Worm (Caenorhabditis elegans) whole organism, L2 larva: Measurements from ENCODE around the gene tkr-3.

Experiments
- F13H6.1 ChIP-seq: sonication (generic microtip); optimal IDR thresholded peaks from 2 replicates; lab custom pipeline; 2016; ENCODE audit warnings: missing genetic modification characterization, missing compliant biosample characterization
- R02D3.7 ChIP-seq: fragments of 150-350 bp; optimal IDR thresholded peaks from 2 replicates; lab custom pipeline; 2014; ENCODE audit warnings: missing biosample characterization, missing genetic modification characterization
- Y55F3AM.14 ChIP-seq: fragments of 200-800 bp; sonication (Bioruptor generic); optimal IDR thresholded peaks from 2 replicates; lab custom pipeline; 2018; ENCODE audit warnings: mild to moderate bottlenecking, missing genetic modification characterization, missing compliant biosample characterization
- aly-2 ChIP-seq: fragments of 150-350 bp; optimal IDR thresholded peaks from 2 replicates; lab custom pipeline; 2014; ENCODE audit warnings: missing biosample characterization, missing genetic modification characterization
- ama-1 ChIP-seq: fragments of 150-350 bp; optimal IDR thresholded peaks from 2 replicates; lab custom pipeline; 2018; ENCODE audit warnings: inconsistent platforms
- crh-2 ChIP-seq: sonication (generic microtip); optimal IDR thresholded peaks from 2 replicates; lab custom pipeline; 2017; ENCODE audit warnings: missing biosample characterization, missing genetic modification characterization
- elt-3 ChIP-seq: sonication (generic microtip); optimal IDR thresholded peaks from 2 replicates; lab custom pipeline; 2017; ENCODE audit warnings: missing biosample characterization, missing genetic modification characterization
- gmeb-1 ChIP-seq: fragments of 150-350 bp; optimal IDR thresholded peaks from 2 replicates; lab custom pipeline; 2014; ENCODE audit warnings: missing biosample characterization, missing genetic modification characterization
- lin-13 ChIP-seq: fragments of 150-350 bp; optimal IDR thresholded peaks from 2 replicates; lab custom pipeline; 2014; ENCODE audit warnings: missing biosample characterization, missing genetic modification reagents, missing genetic modification characterization
- mdl-1 ChIP-seq, 2 experiments: fragments of 150-350 bp in 1 of 2; sonication (generic microtip) in 1 of 2; optimal IDR thresholded peaks; 2 replicates each; lab custom pipeline; 2017; ENCODE audit warnings: missing biosample characterization in 2 of 2, missing genetic modification characterization in 2 of 2
- nhr-21 ChIP-seq: fragments of 150-350 bp; optimal IDR thresholded peaks from 2 replicates; lab custom pipeline; 2014; ENCODE audit warnings: missing biosample characterization, missing genetic modification characterization
- nhr-23 ChIP-seq: fragments of 150-350 bp; optimal IDR thresholded peaks from 2 replicates; lab custom pipeline; 2014; ENCODE audit warnings: missing biosample characterization, missing genetic modification reagents, missing genetic modification characterization
- peb-1 ChIP-seq: fragments of 150-350 bp; optimal IDR thresholded peaks from 2 replicates; lab custom pipeline; 2014; ENCODE audit warnings: missing biosample characterization, missing genetic modification characterization
- sem-4 ChIP-seq: fragments of 150-350 bp; optimal IDR thresholded peaks from 2 replicates; lab custom pipeline; 2014; ENCODE audit warnings: missing biosample characterization, missing genetic modification reagents, missing genetic modification characterization
- sma-9 ChIP-seq, 2 experiments: fragments of 150-350 bp in 1 of 2; sonication (generic microtip) in 1 of 2; optimal IDR thresholded peaks; 2 replicates each; lab custom pipeline; 2014 to 2016; ENCODE audit warnings: missing genetic modification characterization in 2 of 2, mild to moderate bottlenecking in 1 of 2, missing biosample characterization in 1 of 2, missing compliant biosample characterization in 1 of 2, missing genetic modification reagents in 1 of 2, moderate library complexity in 1 of 2
- unc-39 ChIP-seq: fragments of 150-350 bp; optimal IDR thresholded peaks from 2 replicates; lab custom pipeline; 2014; ENCODE audit warnings: missing biosample characterization, missing genetic modification characterization
- unc-62 ChIP-seq: fragments of 150-350 bp; optimal IDR thresholded peaks from 2 replicates; lab custom pipeline; 2014; ENCODE audit warnings: missing biosample characterization, missing genetic modification reagents, missing genetic modification characterization
- zag-1 ChIP-seq: fragments of 150-350 bp; optimal IDR thresholded peaks from 2 replicates; lab custom pipeline; 2014; ENCODE audit warnings: missing biosample characterization, missing genetic modification characterization
- ztf-4 ChIP-seq: fragments of 150-350 bp; optimal IDR thresholded peaks from 2 replicates; lab custom pipeline; 2014; ENCODE audit warnings: missing biosample characterization, missing genetic modification characterization

tkr-3 gene

DNA sequence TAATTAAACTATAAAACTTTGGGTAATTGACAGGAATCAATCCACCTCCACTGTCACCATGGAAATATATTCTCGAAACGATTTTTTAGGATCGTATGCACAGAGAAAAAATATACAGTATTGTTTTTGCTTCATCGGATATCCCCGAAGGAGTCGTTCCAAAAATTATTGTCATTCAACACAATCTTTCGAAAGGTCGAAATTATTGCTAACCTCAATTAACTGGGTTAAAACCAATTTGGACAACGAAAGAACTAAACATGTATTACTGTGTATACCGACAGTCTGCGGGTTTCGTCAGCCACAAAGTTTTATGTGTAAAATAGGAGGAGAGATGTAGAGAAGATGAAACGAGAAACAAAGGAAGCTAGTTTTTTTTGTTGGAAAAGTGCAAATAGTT is 58.6 kb downstream of the tkr-3 start (continued):
- TF ChIP-seq lin-13 = peak; percentile 30
- no peak for TF ChIP-seq aly-2
- TF ChIP-seq mdl-1 (tag; optimal IDR thresholded peaks at IDR 0.05; lab: Kevin White, UChicago) = no peak
- TF ChIP-seq ztf-4 = no peak
- TF ChIP-seq R02D3.7 (tag; lab: Kevin White, UChicago) = no peak
- peak; percentile 11 for TF ChIP-seq nhr-21 (tag; lab: Kevin White, UChicago)
- no peak for TF ChIP-seq elt-3 (tag; lab: Kevin White, UChicago)
- TF ChIP-seq Y55F3AM.14 = no peak
- TF ChIP-seq zag-1 (tag; lab: Kevin White, UChicago) = no peak
- no peak for TF ChIP-seq gmeb-1
- TF ChIP-seq sem-4 (tag; lab: Kevin White, UChicago) = no peak
- no peak for TF ChIP-seq peb-1 (tag; lab: Kevin White, UChicago)
- no peak for TF ChIP-seq nhr-23 (tag; lab: Kevin White, UChicago)
- TF ChIP-seq sma-9 (GFP tag; optimal IDR thresholded peaks at IDR 0.05; lab: Kevin White, UChicago) = peak; percentile 28
- no peak for TF ChIP-seq sma-9 (tag; optimal IDR thresholded peaks at IDR 0.05; lab: Kevin White, UChicago)
- TF ChIP-seq F13H6.1 (tag; lab: Kevin White, UChicago) = no peak
- TF ChIP-seq unc-62 (GFP tag; lab: Kevin White, UChicago) = no peak
- no peak for TF ChIP-seq crh-2 (tag; lab: Kevin White, UChicago)
- peak; percentile 63 for TF ChIP-seq ama-1 (lab: Kevin White, UChicago)
- no peak for TF ChIP-seq unc-39 (tag; lab: Kevin White, UChicago)
